Worm (Caenorhabditis elegans): ENCODE results near the gene C47A10.16.

- no peak for TF ChIP-seq ztf-6 (GFP tag; IDR thresholded peaks at IDR 0.05)
- TF ChIP-seq let-607 (tag; optimal IDR thresholded peaks at IDR 0.05), result no peak
- no peak for TF ChIP-seq ama-1 (optimal IDR thresholded peaks at IDR 0.05)
- TF ChIP-seq ama-1 (GFP tag; optimal IDR thresholded peaks at IDR 0.05), result no peak
Observed at ce11 chrV:17722553-17722952, 42.4 kb downstream of the C47A10.16 start.

Data from whole organism, young adult.